Fruit fly (Drosophila melanogaster): ENCODE data around the gene Gug.
A peak's percentile ranks its signal among the peaks of the same experiment; 100 is the strongest.

Gug gene

DNA sequence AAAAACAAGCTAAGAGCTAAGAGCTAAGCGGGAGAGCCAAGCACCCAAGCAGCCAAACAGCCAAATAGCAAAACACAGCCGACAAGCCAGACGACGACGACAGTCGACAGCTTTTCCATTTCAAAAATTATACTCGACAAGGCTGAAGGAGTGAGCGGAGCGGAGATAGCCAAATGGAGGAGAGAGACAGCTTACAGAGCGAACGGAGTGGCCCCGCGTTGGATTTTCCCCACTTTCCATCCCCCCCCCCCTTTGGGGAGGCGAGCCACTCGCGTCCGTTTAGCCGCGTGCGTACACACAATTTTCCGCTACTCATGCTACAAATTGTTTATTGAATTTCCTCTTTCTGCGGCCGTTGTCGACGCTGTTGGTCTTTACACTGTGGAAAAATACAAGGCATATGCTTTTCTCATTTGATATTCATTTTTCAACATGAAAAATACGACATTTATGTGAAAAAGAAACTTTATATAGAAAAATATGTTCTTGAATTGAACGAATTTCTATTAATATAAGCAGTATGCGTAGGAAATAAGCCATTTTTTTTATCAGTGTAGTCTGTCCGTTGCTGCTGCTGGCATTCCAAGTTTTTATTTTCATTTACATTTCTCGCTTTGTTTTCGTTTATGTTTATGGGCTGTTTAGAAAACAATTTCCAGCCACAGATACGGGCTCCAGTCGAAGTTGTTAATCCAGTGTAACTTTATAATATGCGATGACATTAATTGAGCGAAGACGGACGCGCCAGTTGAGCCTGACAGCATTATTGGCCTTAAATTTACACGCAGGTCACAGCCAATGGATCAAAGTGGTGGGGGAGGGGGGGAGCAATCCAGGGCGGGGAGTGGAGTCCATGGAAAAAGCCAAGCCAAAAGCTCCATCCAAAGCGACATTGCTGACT lies 8.4 kb downstream of the Gug start (continued):
- TF ChIP-seq fru (optimal IDR thresholded peaks at IDR 0.05) (no peak), chn (GFP tag; optimal IDR thresholded peaks at IDR 0.05) (peak; percentile 97), MESR4 (GFP tag; optimal IDR thresholded peaks at IDR 0.05) (peak; percentile 74), Hr78 (GFP tag; optimal IDR thresholded peaks at IDR 0.05) (peak in 1 of 2 experiments; percentile 92), NC2α (GFP tag; optimal IDR thresholded peaks at IDR 0.05) (peak; percentile 95), CG11456 (GFP tag; IDR thresholded peaks at IDR 0.05) (peak; percentile 93), CG3281 (GFP tag; optimal IDR thresholded peaks at IDR 0.05) (peak; percentile 97), Ravus (GFP tag; IDR thresholded peaks at IDR 0.05) (peak; percentile 93), CG1602 (GFP tag; optimal IDR thresholded peaks at IDR 0.05) (peak; percentile 99), Deaf1 (tag; optimal IDR thresholded peaks at IDR 0.05) (peak; percentile 86), CG18619 (GFP tag; optimal IDR thresholded peaks at IDR 0.05) (peak; percentile 98), CG1647 (GFP tag; optimal IDR thresholded peaks at IDR 0.05) (peak; percentile 97), CG2202 (tag; optimal IDR thresholded peaks at IDR 0.05) (peak; percentile 99), HLH54F (GFP tag; optimal IDR thresholded peaks at IDR 0.05) (peak; percentile 95), CG7928 (GFP tag; optimal IDR thresholded peaks at IDR 0.05) (peak; percentile 75), Hand (GFP tag; optimal IDR thresholded peaks at IDR 0.05) (peak; percentile 97), CkIIα-i1 (GFP tag; IDR thresholded peaks at IDR 0.05) (peak; percentile 91), Spps (tag; optimal IDR thresholded peaks at IDR 0.05) (peak; percentile 99), Abd-B (GFP tag; optimal IDR thresholded peaks at IDR 0.05) (peak; percentile 95), CG34224 (GFP tag; IDR thresholded peaks at IDR 0.05; ENCODE audit: partially characterized antibody) (peak; percentile 52; the same call in 2 of the 3 replicates), CG42726 (GFP tag; IDR thresholded peaks at IDR 0.05; ENCODE audit: partially characterized antibody) (0 out of 2 replicates have a peak, but pooled peaks have one; percentile 6), CG2129 (GFP tag; IDR thresholded peaks at IDR 0.05; ENCODE audit: partially characterized antibody) (no peak), CG1529 (GFP tag; optimal IDR thresholded peaks at IDR 0.05) (peak; percentile 99), NK7.1 (GFP tag; optimal IDR thresholded peaks at IDR 0.05) (peak; percentile 97), CG2120 (GFP tag; optimal IDR thresholded peaks at IDR 0.05) (peak; percentile 98), CG12104 (GFP tag; optimal IDR thresholded peaks at IDR 0.05) (peak; percentile 98), seq (GFP tag; IDR thresholded peaks at IDR 0.05) (peak; percentile 98), CG12391 (tag; optimal IDR thresholded peaks at IDR 0.05) (peak; percentile 99), CrebB (tag; optimal IDR thresholded peaks at IDR 0.05) (peak; percentile 98), crol (GFP tag; IDR thresholded peaks at IDR 0.05) (peak; percentile 98), dmrt11E (tag; optimal IDR thresholded peaks at IDR 0.05) (peak; percentile 99), ftz-f1 (GFP tag; optimal IDR thresholded peaks at IDR 0.05) (peak; percentile 46), CG1792 (GFP tag; optimal IDR thresholded peaks at IDR 0.05) (peak; percentile 94), cwo (GFP tag; optimal IDR thresholded peaks at IDR 0.05) (peak; percentile 95), emc (GFP tag; optimal IDR thresholded peaks at IDR 0.05) (peak; percentile 86), da (GFP tag; optimal IDR thresholded peaks at IDR 0.05) (peak; percentile 96), CG10431 (GFP tag; optimal IDR thresholded peaks at IDR 0.05) (peak; percentile 95), CG43689 (GFP tag; IDR thresholded peaks at IDR 0.05) (peak; percentile 95), CG14014 (GFP tag; IDR thresholded peaks at IDR 0.05) (peak; percentile 98), org-1 (GFP tag; optimal IDR thresholded peaks at IDR 0.05) (peak; percentile 98), dm (GFP tag; optimal IDR thresholded peaks at IDR 0.05) (peak; percentile 95), Fer3 (tag; optimal IDR thresholded peaks at IDR 0.05) (peak; percentile 98), so (GFP tag; IDR thresholded peaks at IDR 0.05) (peak; percentile 98), al (GFP tag; IDR thresholded peaks at IDR 0.05) (peak; percentile 96), CG31388 (GFP tag; optimal IDR thresholded peaks at IDR 0.05) (peak; percentile 96), Poxn (GFP tag; IDR thresholded peaks at IDR 0.05) (peak; percentile 92), fd64A (GFP tag; optimal IDR thresholded peaks at IDR 0.05) (peak; percentile 99), CG2199 (GFP tag; IDR thresholded peaks at IDR 0.05) (peak; percentile 99), CG8765 (GFP tag; IDR thresholded peaks at IDR 0.05) (peak; percentile 90)

All from whole organism, embryonic.